Worm (Caenorhabditis elegans): Measurements from ENCODE around the gene pxn-1.

ce11 chrV:8462074-8462473 lies 32.6 kb upstream of the pxn-1 start, which contains the start of the genes dnj-22 and natc-1:
- TF ChIP-seq T22C8.4 (GFP tag; IDR thresholded peaks at IDR 0.05) (no peak), cog-1 (tag; optimal IDR thresholded peaks at IDR 0.05) (peak; percentile 67), ztf-29 (GFP tag; IDR thresholded peaks at IDR 0.05) (no peak), ref-1 (GFP tag; conservative IDR thresholded peaks at IDR 0.05) (no peak)
